Fruit fly (Drosophila melanogaster) whole organism, embryonic: Measurements from ENCODE around the gene CG1943.

ENCODE experiments used
- CG31388 ChIP-seq: fragments of 200-800 bp; sonication (Bioruptor generic); optimal IDR thresholded peaks from 2 replicates; lab custom pipeline; 2016; ENCODE audit warnings: missing biosample characterization, missing genetic modification characterization
- lab ChIP-seq: fragments of 200-800 bp; sonication (Bioruptor generic); optimal IDR thresholded peaks from 3 replicates; lab custom pipeline; 2017; ENCODE audit warnings: missing biosample characterization, missing genetic modification characterization, mild to moderate bottlenecking, moderate library complexity, missing genetic modification reagents

DNA sequence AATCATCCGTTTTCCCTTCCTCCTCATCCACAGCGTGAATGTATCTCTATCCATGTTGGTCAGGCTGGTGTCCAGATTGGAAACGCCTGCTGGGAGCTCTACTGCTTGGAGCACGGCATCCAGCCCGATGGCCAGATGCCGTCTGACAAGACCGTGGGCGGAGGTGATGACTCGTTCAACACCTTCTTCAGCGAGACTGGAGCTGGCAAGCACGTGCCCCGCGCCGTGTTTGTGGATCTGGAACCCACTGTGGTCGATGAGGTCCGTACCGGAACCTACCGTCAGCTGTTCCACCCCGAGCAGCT lies 12.5 kb downstream of the CG1943 start:
- TF ChIP-seq lab (no peak), CG31388 (GFP tag; lab: Kevin White, UChicago) (no peak)
